Worm (Caenorhabditis elegans) whole organism, midembryonic: ENCODE data around the gene ZK721.3.

Experiments
- T22C8.4 ChIP-seq: fragments of 200-800 bp; sonication (Bioruptor generic); IDR thresholded peaks from 2 replicates; pipeline ENCODE4 v1.3.6; 2022; ENCODE audit warnings: missing genetic modification characterization, missing compliant biosample characterization
- cog-1 ChIP-seq: sonication (generic microtip); optimal IDR thresholded peaks from 2 replicates; lab custom pipeline; 2016; ENCODE audit warnings: missing genetic modification characterization, missing compliant biosample characterization
- flt-1 ChIP-seq: fragments of 200-800 bp; sonication (Bioruptor generic); IDR thresholded peaks from 2 replicates; pipeline ENCODE4 v1.3.6; 2022; ENCODE audit warnings: missing genetic modification characterization, missing compliant biosample characterization
- klf-2 ChIP-seq: fragments of 200-800 bp; sonication (Bioruptor generic); conservative IDR thresholded peaks from 2 replicates; pipeline ENCODE4 v1.3.6; 2022; ENCODE audit warnings: missing genetic modification reagents, missing genetic modification characterization, missing compliant biosample characterization
- med-1 ChIP-seq: sonication (generic microtip); optimal IDR thresholded peaks from 2 replicates; lab custom pipeline; 2017; ENCODE audit warnings: missing genetic modification characterization, mild to moderate bottlenecking, missing compliant biosample characterization, antibody characterized with exemption, missing genetic modification reagents; ENCODE audit not compliant: insufficient read depth
- ref-1 ChIP-seq: fragments of 200-800 bp; sonication (Bioruptor generic); conservative IDR thresholded peaks from 2 replicates; pipeline ENCODE4 v1.3.6; 2022; ENCODE audit warnings: missing genetic modification reagents, missing genetic modification characterization, missing compliant biosample characterization
- tab-1 ChIP-seq: fragments of 200-800 bp; sonication (Bioruptor generic); IDR thresholded peaks from 2 replicates; pipeline ENCODE4 v1.3.6; 2022; ENCODE audit warnings: missing genetic modification characterization, missing compliant biosample characterization
- ztf-23 ChIP-seq: fragments of 200-800 bp; sonication (Bioruptor generic); IDR thresholded peaks from 2 replicates; pipeline ENCODE4 v1.3.6; 2022; ENCODE audit warnings: missing genetic modification reagents, missing genetic modification characterization, missing compliant biosample characterization
- ztf-29 ChIP-seq: fragments of 200-800 bp; sonication (Bioruptor generic); IDR thresholded peaks from 2 replicates; pipeline ENCODE4 v1.3.6; 2022; ENCODE audit warnings: missing genetic modification reagents, missing genetic modification characterization, missing compliant biosample characterization

The ZK721.3 gene

ce11 chrX:8784234-8784633, at the start of gene ZK721.3:
Gene ZK721.3, plus strand, starts transcription at chrX:8784534.
- TF ChIP-seq ref-1 (GFP tag; lab: Robert Waterston, UW) (no peak), klf-2 (GFP tag; lab: Robert Waterston, UW) (no peak), tab-1 (no peak), T22C8.4 (GFP tag; lab: Robert Waterston, UW) (no peak), cog-1 (tag; lab: Kevin White, UChicago) (no peak), ztf-23 (no peak), med-1 (GFP tag; lab: Kevin White, UChicago) (no peak), flt-1 (GFP tag; lab: Robert Waterston, UW) (no peak), ztf-29 (GFP tag; lab: Robert Waterston, UW) (no peak)

ce11 chrX:8736965-8737464, 47.3 kb upstream of the ZK721.3 start, which contains the start of gene M02D8.3:
Gene M02D8.3, minus strand, starts transcription at chrX:8737015.
- TF ChIP-seq ref-1 (GFP tag; lab: Robert Waterston, UW) (no peak), cog-1 (tag; lab: Kevin White, UChicago) (peak; percentile 14)

DNA sequence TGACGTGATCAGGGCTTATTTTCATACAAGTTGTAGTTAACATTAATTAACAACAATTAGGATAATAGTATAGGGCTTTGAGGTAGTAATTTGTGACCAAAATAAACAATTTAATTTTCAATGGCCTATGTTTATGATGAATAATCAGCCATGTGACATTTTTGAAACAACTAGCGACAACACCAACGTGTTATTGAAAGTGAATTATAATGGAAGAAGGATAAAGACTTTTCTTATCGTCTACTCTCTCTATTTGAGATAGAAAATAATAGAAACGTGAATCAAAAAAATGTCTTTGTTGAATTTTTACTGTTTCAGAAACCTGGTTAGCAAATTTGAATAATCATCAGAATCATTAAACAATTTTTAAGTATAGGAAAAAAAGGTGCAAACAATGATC, 46.5 kb upstream of the ZK721.3 start:
- TF ChIP-seq cog-1 (tag; lab: Kevin White, UChicago) (no peak), flt-1 (GFP tag; lab: Robert Waterston, UW) (no peak), ztf-29 (GFP tag; lab: Robert Waterston, UW) (no peak), ztf-23 (no peak), med-1 (GFP tag; lab: Kevin White, UChicago) (no peak), ref-1 (GFP tag; lab: Robert Waterston, UW) (no peak), tab-1 (no peak), klf-2 (GFP tag; lab: Robert Waterston, UW) (no peak), T22C8.4 (GFP tag; lab: Robert Waterston, UW) (no peak)

ce11 chrX:8739373-8739772, 45.0 kb upstream of the ZK721.3 start, which contains the start of gene M02D8.2:
Gene M02D8.2, plus strand, starts transcription at chrX:8739673.
- TF ChIP-seq cog-1 (tag; lab: Kevin White, UChicago) (no peak), klf-2 (GFP tag; lab: Robert Waterston, UW) (no peak), ref-1 (GFP tag; lab: Robert Waterston, UW) (no peak), flt-1 (GFP tag; lab: Robert Waterston, UW) (no peak), T22C8.4 (GFP tag; lab: Robert Waterston, UW) (no peak), tab-1 (no peak), ztf-23 (no peak), med-1 (GFP tag; lab: Kevin White, UChicago) (no peak), ztf-29 (GFP tag; lab: Robert Waterston, UW) (no peak)

DNA sequence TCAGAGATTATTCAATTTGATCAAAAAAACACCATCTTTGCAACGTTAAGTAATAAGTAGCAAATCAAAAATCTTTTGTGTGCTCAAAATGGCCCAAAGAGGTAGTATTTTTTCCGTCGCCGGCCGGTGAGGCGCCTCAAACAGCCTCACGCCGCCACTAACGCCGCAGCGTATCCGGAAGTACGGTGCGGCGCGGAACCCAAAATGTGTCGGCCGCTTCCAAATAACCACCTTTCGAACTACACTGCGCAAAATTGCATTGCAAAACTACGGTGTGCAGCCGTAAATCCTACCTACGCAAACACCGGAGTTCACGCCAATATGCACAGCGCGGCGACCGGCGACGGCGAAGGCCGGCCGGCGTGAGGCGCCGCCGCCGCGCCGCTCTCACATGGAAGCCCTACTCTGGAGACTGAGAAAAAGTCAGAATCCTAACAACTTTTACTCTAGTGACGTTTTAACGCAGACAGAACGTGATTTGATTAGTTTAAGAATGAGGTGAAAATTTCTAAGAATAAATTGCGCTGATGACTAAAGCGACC, 42.6 kb upstream of the ZK721.3 start:
- no peak for TF ChIP-seq tab-1
- no peak for TF ChIP-seq flt-1 (GFP tag; lab: Robert Waterston, UW)
- no peak for TF ChIP-seq T22C8.4 (GFP tag; lab: Robert Waterston, UW)

- no peak for TF ChIP-seq med-1 (GFP tag; lab: Kevin White, UChicago)
- no peak for TF ChIP-seq tab-1
- no peak for TF ChIP-seq ztf-29 (GFP tag; lab: Robert Waterston, UW)
- TF ChIP-seq T22C8.4 (GFP tag; lab: Robert Waterston, UW), result no peak
- TF ChIP-seq cog-1 (tag; lab: Kevin White, UChicago), result no peak
- TF ChIP-seq klf-2 (GFP tag; lab: Robert Waterston, UW), result no peak
- TF ChIP-seq ref-1 (GFP tag; lab: Robert Waterston, UW), result no peak
- TF ChIP-seq ztf-23, result no peak
- TF ChIP-seq flt-1 (GFP tag; lab: Robert Waterston, UW), result no peak
Measured at ce11 chrX:8742896-8743295, 41.4 kb upstream of the ZK721.3 start, which contains the start of gene M02D8.7. Gene M02D8.7, minus strand, starts transcription at chrX:8742996.

DNA sequence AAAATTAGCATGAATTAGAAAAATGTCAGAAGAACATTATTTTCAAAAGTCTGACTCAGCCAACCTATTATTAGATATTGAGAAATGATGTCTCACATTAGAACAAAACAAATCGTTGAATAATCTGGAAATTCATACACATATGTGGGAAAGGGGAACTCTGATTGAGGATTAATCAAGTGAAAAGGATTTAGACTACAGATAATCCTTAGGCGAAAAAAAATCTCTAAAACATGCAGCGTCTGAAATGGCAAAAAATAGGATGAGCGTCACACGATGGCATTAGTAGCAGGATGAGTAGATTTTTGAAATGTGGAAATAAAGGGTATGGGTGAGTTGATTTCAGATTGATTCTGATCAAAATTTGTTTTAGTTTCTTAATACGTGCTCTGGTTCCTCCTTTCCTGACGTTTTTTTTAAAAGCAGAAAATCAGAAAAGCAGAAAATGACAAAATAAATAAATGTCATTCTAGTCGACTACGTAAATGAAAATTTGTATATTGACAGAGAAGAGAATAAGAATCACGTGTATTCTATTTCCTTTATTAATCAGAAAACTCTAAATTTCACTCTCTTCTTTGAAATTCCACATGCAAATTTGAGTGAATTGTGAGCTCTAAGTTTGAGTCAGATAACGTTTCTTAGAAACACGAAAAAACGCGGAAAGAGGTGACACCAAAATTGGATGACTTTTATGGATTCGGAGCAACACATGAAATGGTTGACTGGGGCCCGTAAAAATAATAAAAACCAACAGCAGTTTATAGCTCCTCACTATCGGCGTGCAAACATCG, 39.9 kb upstream of the ZK721.3 start:
- TF ChIP-seq med-1 (GFP tag; lab: Kevin White, UChicago), result no peak
- no peak for TF ChIP-seq tab-1
- no peak for TF ChIP-seq flt-1 (GFP tag; lab: Robert Waterston, UW)
- TF ChIP-seq T22C8.4 (GFP tag; lab: Robert Waterston, UW), result no peak
- no peak for TF ChIP-seq cog-1 (tag; lab: Kevin White, UChicago)
- TF ChIP-seq ztf-29 (GFP tag; lab: Robert Waterston, UW), result no peak
- no peak for TF ChIP-seq ref-1 (GFP tag; lab: Robert Waterston, UW)
- TF ChIP-seq ztf-23, result no peak
- TF ChIP-seq klf-2 (GFP tag; lab: Robert Waterston, UW), result no peak

- TF ChIP-seq flt-1 (GFP tag; lab: Robert Waterston, UW) (no peak), cog-1 (tag; lab: Kevin White, UChicago) (no peak), ref-1 (GFP tag; lab: Robert Waterston, UW) (no peak), ztf-23 (no peak), tab-1 (no peak), med-1 (GFP tag; lab: Kevin White, UChicago) (no peak), ztf-29 (GFP tag; lab: Robert Waterston, UW) (no peak), klf-2 (GFP tag; lab: Robert Waterston, UW) (no peak), T22C8.4 (GFP tag; lab: Robert Waterston, UW) (no peak)
Measured at ce11 chrX:8745524-8745923, 38.8 kb upstream of the ZK721.3 start.

DNA sequence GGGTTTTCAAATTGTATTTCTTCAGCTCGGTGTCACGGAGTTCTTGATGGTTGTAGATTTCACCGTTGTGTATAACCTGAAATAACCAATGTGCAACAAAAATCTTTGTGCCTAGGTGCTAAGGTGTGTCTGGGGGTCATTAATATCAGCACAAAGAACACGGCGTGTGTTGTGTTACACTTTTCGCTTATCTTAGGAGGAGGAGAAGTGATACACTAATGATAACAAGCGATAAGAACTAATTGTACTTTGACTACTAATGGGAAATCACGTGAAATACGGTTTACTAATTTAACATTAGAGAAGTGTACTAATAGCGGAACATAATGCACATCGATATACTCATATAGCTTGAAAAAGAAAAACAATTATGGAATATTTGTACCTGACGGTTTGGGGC, 34.1 kb upstream of the ZK721.3 start:
- TF ChIP-seq T22C8.4 (GFP tag; lab: Robert Waterston, UW) (no peak), med-1 (GFP tag; lab: Kevin White, UChicago) (no peak), ref-1 (GFP tag; lab: Robert Waterston, UW) (no peak), ztf-23 (no peak), ztf-29 (GFP tag; lab: Robert Waterston, UW) (no peak), cog-1 (tag; lab: Kevin White, UChicago) (no peak), tab-1 (no peak), klf-2 (GFP tag; lab: Robert Waterston, UW) (no peak), flt-1 (GFP tag; lab: Robert Waterston, UW) (no peak)
